Fruit fly (Drosophila melanogaster): ENCODE data around the gene Cad96Ca.
A peak's percentile ranks its signal among the peaks of the same experiment; 100 is the strongest.

The Cad96Ca gene

dm6 chr3R:25207405-25208003 lies 579 bp downstream of the Cad96Ca start (continued):
- no peak for TF ChIP-seq C15 (GFP tag; IDR thresholded peaks at IDR 0.05)
- no peak for TF ChIP-seq CG11247 (GFP tag; IDR thresholded peaks at IDR 0.05)
- peak; percentile 77 for TF ChIP-seq tap (tag; optimal IDR thresholded peaks at IDR 0.05)
- TF ChIP-seq hb (GFP tag; IDR thresholded peaks at IDR 0.05; ENCODE audit: partially characterized antibody), result no peak
- TF ChIP-seq zen (tag; optimal IDR thresholded peaks at IDR 0.05), result peak; percentile 27
- TF ChIP-seq CG10979 (tag; optimal IDR thresholded peaks at IDR 0.05), result peak; percentile 80
- peak; percentile 63 for TF ChIP-seq HHEX (GFP tag; optimal IDR thresholded peaks at IDR 0.05)
- TF ChIP-seq CG31441 (GFP tag; IDR thresholded peaks at IDR 0.05), result peak; percentile 86
- TF ChIP-seq Gug (GFP tag; IDR thresholded peaks at IDR 0.05), result peak; percentile 35; the same call in 1 of the 4 replicates
- no peak for TF ChIP-seq br (optimal IDR thresholded peaks at IDR 0.05)
- TF ChIP-seq CG6765 (GFP tag; optimal IDR thresholded peaks at IDR 0.05), result peak; percentile 23
- TF ChIP-seq klu (GFP tag; IDR thresholded peaks at IDR 0.05), result no peak
- no peak for TF ChIP-seq ham (GFP tag; IDR thresholded peaks at IDR 0.05)
- TF ChIP-seq CG17328 (GFP tag; IDR thresholded peaks at IDR 0.05), result peak; percentile 70
- no peak for TF ChIP-seq lov (optimal IDR thresholded peaks at IDR 0.05)
- TF ChIP-seq lov (GFP tag; IDR thresholded peaks at IDR 0.05), result 0 out of 3 replicates have a peak, but pooled peaks have one; percentile 55
- no peak for TF ChIP-seq CG3838 (GFP tag; optimal IDR thresholded peaks at IDR 0.05)
- peak; percentile 93 for TF ChIP-seq Ets65A (GFP tag)
- peak; percentile 86 for TF ChIP-seq Oli (tag; optimal IDR thresholded peaks at IDR 0.05)
- peak; percentile 21 for TF ChIP-seq CG6683 (GFP tag; optimal IDR thresholded peaks at IDR 0.05)
- TF ChIP-seq CG11504 (tag; optimal IDR thresholded peaks at IDR 0.05), result peak; percentile 86
- TF ChIP-seq bbx (GFP tag; IDR thresholded peaks at IDR 0.05; ENCODE audit: partially characterized antibody), result no peak
- peak; percentile 49 for TF ChIP-seq CG6654 (GFP tag; optimal IDR thresholded peaks at IDR 0.05)
- TF ChIP-seq Hr78 (GFP tag; optimal IDR thresholded peaks at IDR 0.05), result peak in 1 of 2 experiments; percentile 58
- peak; percentile 42 for TF ChIP-seq CG15514 (GFP tag; optimal IDR thresholded peaks at IDR 0.05)
- TF ChIP-seq pros (GFP tag; optimal IDR thresholded peaks at IDR 0.05), result peak; percentile 31
- TF ChIP-seq CG31388 (GFP tag; optimal IDR thresholded peaks at IDR 0.05), result no peak
- TF ChIP-seq Tbp (GFP tag; optimal IDR thresholded peaks at IDR 0.05), result no peak
- peak; percentile 88 for TF ChIP-seq CG2712 (tag; optimal IDR thresholded peaks at IDR 0.05)
- TF ChIP-seq CG10366 (GFP tag; IDR thresholded peaks at IDR 0.05), result peak; percentile 46; the same call in 1 of the 2 replicates
- TF ChIP-seq CG12071 (GFP tag; optimal IDR thresholded peaks at IDR 0.05), result peak; percentile 64
- TF ChIP-seq corto (GFP tag; optimal IDR thresholded peaks at IDR 0.05), result no peak
- peak; percentile 72 for TF ChIP-seq CG10209 (GFP tag; optimal IDR thresholded peaks at IDR 0.05)
- no peak for TF ChIP-seq Scr (GFP tag; IDR thresholded peaks at IDR 0.05; ENCODE audit: partially characterized antibody)
- peak; percentile 86 for TF ChIP-seq unpg (GFP tag; optimal IDR thresholded peaks at IDR 0.05)
- TF ChIP-seq CG33557 (GFP tag; optimal IDR thresholded peaks at IDR 0.05), result peak; percentile 66
- 0 out of 3 replicates have a peak, but pooled peaks have one; percentile 28 for TF ChIP-seq CG11093 (GFP tag; IDR thresholded peaks at IDR 0.05)
- no peak for TF ChIP-seq ro (GFP tag; IDR thresholded peaks at IDR 0.05)
- TF ChIP-seq slou (GFP tag; optimal IDR thresholded peaks at IDR 0.05), result no peak
- peak; percentile 73 for TF ChIP-seq CG15601 (tag; optimal IDR thresholded peaks at IDR 0.05)
- TF ChIP-seq gcm (GFP tag; optimal IDR thresholded peaks at IDR 0.05), result peak; percentile 79
- no peak for TF ChIP-seq TFAM (GFP tag; optimal IDR thresholded peaks at IDR 0.05)
- no peak for TF ChIP-seq CG7745 (tag; optimal IDR thresholded peaks at IDR 0.05)
- no peak for TF ChIP-seq wdn (GFP tag; IDR thresholded peaks at IDR 0.05)
- TF ChIP-seq CG13775 (GFP tag; optimal IDR thresholded peaks at IDR 0.05), result peak; percentile 55
- peak; percentile 65 for TF ChIP-seq cwo (GFP tag; optimal IDR thresholded peaks at IDR 0.05)
- TF ChIP-seq Hr39 (optimal IDR thresholded peaks at IDR 0.05), result no peak
- TF ChIP-seq HLH3B (GFP tag; IDR thresholded peaks at IDR 0.05), result peak; percentile 66
- peak; percentile 68 for TF ChIP-seq Chrac-16 (GFP tag; optimal IDR thresholded peaks at IDR 0.05)
- TF ChIP-seq sim (GFP tag; IDR thresholded peaks at IDR 0.05), result peak; percentile 62
